Fruit fly (Drosophila melanogaster): ENCODE measurements around the gene CG43092.

CG43092 gene

dm6 chr3R:22726771-22727455 lies 42.6 kb downstream of the CG43092 start, which contains the start of gene CG45049 (continued):
- TF ChIP-seq Elba2 (GFP tag; optimal IDR thresholded peaks at IDR 0.05) (no peak), danr (GFP tag; IDR thresholded peaks at IDR 0.05) (no peak), btn (GFP tag; optimal IDR thresholded peaks at IDR 0.05) (no peak), h (optimal IDR thresholded peaks at IDR 0.05) (no peak), ind (GFP tag; optimal IDR thresholded peaks at IDR 0.05) (no peak), CG7271 (tag; optimal IDR thresholded peaks at IDR 0.05) (no peak), wor (GFP tag; IDR thresholded peaks at IDR 0.05) (no peak), CG43689 (GFP tag; IDR thresholded peaks at IDR 0.05) (no peak), CG12104 (GFP tag; optimal IDR thresholded peaks at IDR 0.05) (no peak), CG17385 (GFP tag; optimal IDR thresholded peaks at IDR 0.05) (no peak), CG31441 (GFP tag; IDR thresholded peaks at IDR 0.05) (no peak), CG17802 (tag; optimal IDR thresholded peaks at IDR 0.05) (no peak), Myb (GFP tag; optimal IDR thresholded peaks at IDR 0.05) (no peak), CHES-1-like (GFP tag; optimal IDR thresholded peaks at IDR 0.05) (no peak), Bteb2 (GFP tag; optimal IDR thresholded peaks at IDR 0.05) (no peak), CG14014 (GFP tag; IDR thresholded peaks at IDR 0.05) (no peak), E2f2 (GFP tag; IDR thresholded peaks at IDR 0.05) (no peak), CG13424 (tag; optimal IDR thresholded peaks at IDR 0.05) (no peak), Xbp1 (GFP tag; optimal IDR thresholded peaks at IDR 0.05) (no peak), gsb-n (tag; optimal IDR thresholded peaks at IDR 0.05) (no peak), CG17912 (GFP tag; optimal IDR thresholded peaks at IDR 0.05) (no peak), CG2116 (GFP tag; optimal IDR thresholded peaks at IDR 0.05) (no peak), CG5245 (GFP tag; optimal IDR thresholded peaks at IDR 0.05) (no peak), Sox102F (GFP tag; optimal IDR thresholded peaks at IDR 0.05) (no peak), Dp (GFP tag; optimal IDR thresholded peaks at IDR 0.05) (no peak), CG17186 (GFP tag; optimal IDR thresholded peaks at IDR 0.05) (no peak), lola (GFP tag; optimal IDR thresholded peaks at IDR 0.05) (no peak), HHEX (GFP tag; optimal IDR thresholded peaks at IDR 0.05) (no peak), en (GFP tag; optimal IDR thresholded peaks at IDR 0.05) (no peak), CG3995 (GFP tag; optimal IDR thresholded peaks at IDR 0.05) (no peak), CG18262 (tag; optimal IDR thresholded peaks at IDR 0.05) (no peak), mirr (GFP tag; optimal IDR thresholded peaks at IDR 0.05) (no peak), lab (GFP tag; optimal IDR thresholded peaks at IDR 0.05) (peak; percentile 33), Gsc (GFP tag; IDR thresholded peaks at IDR 0.05) (no peak), Mes4 (GFP tag; optimal IDR thresholded peaks at IDR 0.05) (no peak), Xrp1 (GFP tag; IDR thresholded peaks at IDR 0.05) (no peak), CG31388 (GFP tag; optimal IDR thresholded peaks at IDR 0.05) (no peak), YL-1 (GFP tag; optimal IDR thresholded peaks at IDR 0.05) (no peak), repo (GFP tag; optimal IDR thresholded peaks at IDR 0.05) (no peak), CG6175 (GFP tag; IDR thresholded peaks at IDR 0.05) (no peak), CG3065 (GFP tag; optimal IDR thresholded peaks at IDR 0.05) (no peak), CG14710 (tag; optimal IDR thresholded peaks at IDR 0.05) (peak; percentile 0), tio (GFP tag; optimal IDR thresholded peaks at IDR 0.05) (no peak), CG4328 (GFP tag; optimal IDR thresholded peaks at IDR 0.05) (no peak), CG3838 (GFP tag; optimal IDR thresholded peaks at IDR 0.05) (no peak), CG10366 (GFP tag; IDR thresholded peaks at IDR 0.05) (no peak), CG12659 (GFP tag; optimal IDR thresholded peaks at IDR 0.05) (no peak), C15 (GFP tag; IDR thresholded peaks at IDR 0.05) (no peak), CG12942 (GFP tag; optimal IDR thresholded peaks at IDR 0.05) (no peak), CG6654 (GFP tag; optimal IDR thresholded peaks at IDR 0.05) (no peak), CG7928 (GFP tag; optimal IDR thresholded peaks at IDR 0.05) (no peak), CG10543 (GFP tag; optimal IDR thresholded peaks at IDR 0.05) (peak; percentile 23)

Measured in whole organism, embryonic.